Fruit fly (Drosophila melanogaster) whole organism, prepupa: ENCODE results near the gene bol.

Experiments
- Blimp-1 ChIP-seq: fragments of 200-800 bp; sonication (Bioruptor generic); optimal IDR thresholded peaks from 3 replicates; lab custom pipeline; 2017; ENCODE audit warnings: missing biosample characterization, missing genetic modification characterization, mild to moderate bottlenecking, moderate library complexity, missing genetic modification reagents
- CG11294 ChIP-seq: fragments of 200-800 bp; sonication (Bioruptor generic); IDR thresholded peaks from 2 replicates; pipeline ENCODE4 v1.3.6; 2022; ENCODE audit warnings: missing biosample characterization, missing genetic modification characterization
- CG11902 ChIP-seq: fragments of 200-800 bp; sonication (Bioruptor generic); optimal IDR thresholded peaks from 3 replicates; lab custom pipeline; 2016; ENCODE audit warnings: missing biosample characterization, missing genetic modification characterization
- CG15336 ChIP-seq: fragments of 200-800 bp; sonication (Bioruptor generic); IDR thresholded peaks from 2 replicates; pipeline ENCODE4 v1.3.6; 2022; ENCODE audit warnings: missing biosample characterization, missing genetic modification characterization
- CG1621 ChIP-seq: fragments of 200-800 bp; sonication (Bioruptor generic); optimal IDR thresholded peaks from 3 replicates; lab custom pipeline; 2018; ENCODE audit warnings: missing biosample characterization, mild to moderate bottlenecking, missing genetic modification characterization
- CG16779 ChIP-seq: fragments of 200-800 bp; sonication (Bioruptor generic); optimal IDR thresholded peaks from 3 replicates; lab custom pipeline; 2017; ENCODE audit warnings: missing biosample characterization, mild to moderate bottlenecking, missing genetic modification characterization
- CG32006 ChIP-seq: fragments of 200-800 bp; sonication (Bioruptor generic); optimal IDR thresholded peaks from 3 replicates; lab custom pipeline; 2017; ENCODE audit warnings: missing biosample characterization, mild to moderate bottlenecking, missing genetic modification characterization
- CG34406 ChIP-seq: fragments of 200-800 bp; sonication (Bioruptor generic); optimal IDR thresholded peaks from 3 replicates; lab custom pipeline; 2016; ENCODE audit warnings: missing biosample characterization, missing genetic modification characterization
- CG6163 ChIP-seq: fragments of 200-800 bp; sonication (Bioruptor generic); IDR thresholded peaks from 3 replicates; pipeline ENCODE4 v1.3.6; 2022; ENCODE audit warnings: missing biosample characterization, missing genetic modification characterization
- CG6792 ChIP-seq: fragments of 200-800 bp; sonication (Bioruptor generic); optimal IDR thresholded peaks from 3 replicates; lab custom pipeline; 2016; ENCODE audit warnings: missing biosample characterization, missing genetic modification characterization
- CG8119 ChIP-seq: fragments of 200-800 bp; sonication (Bioruptor generic); IDR thresholded peaks from 3 replicates; pipeline ENCODE4 v1.3.6; 2022; ENCODE audit warnings: missing biosample characterization, missing genetic modification characterization
- CG8319 ChIP-seq: fragments of 200-800 bp; sonication (Bioruptor generic); optimal IDR thresholded peaks from 3 replicates; lab custom pipeline; 2016; ENCODE audit warnings: missing biosample characterization, missing genetic modification characterization
- CG8632 ChIP-seq: fragments of 200-800 bp; sonication (Bioruptor generic); optimal IDR thresholded peaks from 3 replicates; lab custom pipeline; 2016; ENCODE audit warnings: missing biosample characterization, missing genetic modification characterization
- CG9139 ChIP-seq: fragments of 200-800 bp; sonication (Bioruptor generic); optimal IDR thresholded peaks from 3 replicates; lab custom pipeline; 2017; ENCODE audit warnings: missing biosample characterization, mild to moderate bottlenecking, missing genetic modification characterization
- Eip75B ChIP-seq: fragments of 200-800 bp; sonication (Bioruptor generic); optimal IDR thresholded peaks from 3 replicates; lab custom pipeline; 2016; ENCODE audit warnings: missing biosample characterization, missing genetic modification characterization
- Eip78C ChIP-seq: fragments of 200-800 bp; sonication (Bioruptor generic); peaks from one replicate; lab custom pipeline; 2016; ENCODE audit warnings: missing biosample characterization, missing genetic modification characterization
- Lpt ChIP-seq: fragments of 200-800 bp; sonication (Bioruptor generic); optimal IDR thresholded peaks from 3 replicates; lab custom pipeline; 2016; ENCODE audit warnings: missing biosample characterization, missing genetic modification characterization
- Met ChIP-seq: fragments of 200-800 bp; sonication (Bioruptor generic); optimal IDR thresholded peaks from 3 replicates; lab custom pipeline; 2016; ENCODE audit warnings: missing biosample characterization, missing genetic modification characterization
- OdsH ChIP-seq: fragments of 200-800 bp; sonication (Bioruptor generic); optimal IDR thresholded peaks from 3 replicates; lab custom pipeline; 2016; ENCODE audit warnings: missing biosample characterization, missing genetic modification characterization
- Smox ChIP-seq: fragments of 200-800 bp; sonication (Bioruptor generic); optimal IDR thresholded peaks from 3 replicates; lab custom pipeline; 2016; ENCODE audit warnings: missing biosample characterization, missing genetic modification characterization
- Sox14 ChIP-seq: fragments of 200-800 bp; sonication (Bioruptor generic); optimal IDR thresholded peaks from 3 replicates; lab custom pipeline; 2016; ENCODE audit warnings: missing biosample characterization, missing genetic modification characterization
- acj6 ChIP-seq: fragments of 200-800 bp; sonication (Bioruptor generic); optimal IDR thresholded peaks from 3 replicates; lab custom pipeline; 2016; ENCODE audit warnings: missing biosample characterization, missing genetic modification characterization
- eg ChIP-seq: fragments of 200-800 bp; sonication (Bioruptor generic); IDR thresholded peaks from 3 replicates; pipeline ENCODE4 v1.3.6; 2022; ENCODE audit warnings: missing biosample characterization, missing genetic modification characterization
- esn ChIP-seq: fragments of 200-800 bp; sonication (Bioruptor generic); optimal IDR thresholded peaks from 2 replicates; lab custom pipeline; 2016; ENCODE audit warnings: missing biosample characterization, mild to moderate bottlenecking, missing genetic modification characterization, moderate library complexity
- fkh ChIP-seq: fragments of 200-800 bp; sonication (Bioruptor generic); optimal IDR thresholded peaks from 3 replicates; lab custom pipeline; 2017; ENCODE audit warnings: missing biosample characterization, mild to moderate bottlenecking, missing genetic modification characterization, moderate library complexity
- net ChIP-seq: fragments of 200-800 bp; sonication (Bioruptor generic); optimal IDR thresholded peaks from 3 replicates; lab custom pipeline; 2016; ENCODE audit warnings: missing biosample characterization, missing genetic modification characterization
- salr ChIP-seq, 2 experiments: fragments of 200-800 bp; sonication (Bioruptor generic); optimal IDR thresholded peaks; 3 replicates each; lab custom pipeline; 2016 to 2018; ENCODE audit warnings: missing biosample characterization in 2 of 2, missing genetic modification characterization in 2 of 2, mild to moderate bottlenecking in 1 of 2
- ss ChIP-seq, 2 experiments: fragments of 200-800 bp; sonication (Bioruptor generic); optimal IDR thresholded peaks; 2 replicates in 1 of 2; 3 replicates in 1 of 2; lab custom pipeline; 2017 to 2018; ENCODE audit warnings: mild to moderate bottlenecking in 2 of 2, missing biosample characterization in 2 of 2, missing genetic modification characterization in 2 of 2, moderate library complexity in 1 of 2
- svp ChIP-seq: fragments of 200-800 bp; sonication (Bioruptor generic); peaks from one replicate; lab custom pipeline; 2016; ENCODE audit warnings: missing biosample characterization, missing genetic modification characterization
- topi ChIP-seq: fragments of 200-800 bp; sonication (Bioruptor generic); optimal IDR thresholded peaks from 3 replicates; lab custom pipeline; 2016; ENCODE audit warnings: missing biosample characterization, missing genetic modification characterization
- vri ChIP-seq: fragments of 200-800 bp; sonication (Bioruptor generic); optimal IDR thresholded peaks from 3 replicates; lab custom pipeline; 2016; ENCODE audit warnings: missing biosample characterization, mild to moderate bottlenecking, missing genetic modification characterization

bol gene

dm6 chr3L:9134349-9134748, at the start of gene bol, which contains the start of gene Dhpr:
TSS of gene bol (minus strand) at chr3L:9134405.
TSS of gene Dhpr (plus strand) at chr3L:9134560.
- no peak for TF ChIP-seq CG34406 (GFP tag; lab: Kevin White, UChicago)
- 0 out of 3 replicates have a peak, but pooled peaks have one; percentile 27 for TF ChIP-seq CG6163
- peak; percentile 34; the same call in 1 of the 2 replicates for TF ChIP-seq CG15336 (GFP tag; lab: Robert Waterston, UW)
- no peak for TF ChIP-seq CG11902
- TF ChIP-seq CG8319 (GFP tag; lab: Kevin White, UChicago): no peak
- no peak for TF ChIP-seq Met (GFP tag; lab: Kevin White, UChicago)
- TF ChIP-seq Sox14 (GFP tag; lab: Kevin White, UChicago): peak; percentile 3
- TF ChIP-seq Eip75B (GFP tag; lab: Kevin White, UChicago): peak; percentile 42
- TF ChIP-seq fkh (GFP tag; lab: Kevin White, UChicago): peak; percentile 68
- peak; percentile 55 for TF ChIP-seq svp (GFP tag; lab: Kevin White, UChicago)
- TF ChIP-seq topi (GFP tag; lab: Kevin White, UChicago): no peak
- peak; percentile 29 for TF ChIP-seq Eip78C (GFP tag; lab: Kevin White, UChicago)

dm6 chr3L:9182053-9182572, 47.9 kb upstream of the bol start, which contains the start of gene Rdl:
TSS of gene Rdl (minus strand) at chr3L:9182149.
- TF ChIP-seq eg (no peak), CG9139 (GFP tag; lab: Kevin White, UChicago) (no peak), svp (GFP tag; lab: Kevin White, UChicago) (peak; percentile 36), esn (no peak), CG16779 (tag; lab: Kevin White, UChicago) (no peak), Eip75B (GFP tag; lab: Kevin White, UChicago) (no peak), Blimp-1 (no peak)

dm6 chr3L:9151183-9151786, 17.1 kb upstream of the bol start:
- TF ChIP-seq ss (GFP tag; optimal IDR thresholded peaks at IDR 0.05; lab: Kevin White, UChicago): no peak
- TF ChIP-seq CG15336 (GFP tag; lab: Robert Waterston, UW): no peak
- no peak for TF ChIP-seq net (GFP tag; lab: Kevin White, UChicago)
- TF ChIP-seq Eip75B (GFP tag; lab: Kevin White, UChicago): no peak
- no peak for TF ChIP-seq Smox (GFP tag; lab: Kevin White, UChicago)
- TF ChIP-seq fkh (GFP tag; lab: Kevin White, UChicago): no peak
- no peak for TF ChIP-seq topi (GFP tag; lab: Kevin White, UChicago)
- no peak for TF ChIP-seq CG8632 (GFP tag; lab: Kevin White, UChicago)
- TF ChIP-seq OdsH: no peak
- no peak for TF ChIP-seq vri
- TF ChIP-seq CG8119 (GFP tag; lab: Robert Waterston, UW): no peak
- TF ChIP-seq Lpt (GFP tag; lab: Kevin White, UChicago): no peak
- TF ChIP-seq CG11294 (GFP tag; lab: Robert Waterston, UW): no peak

dm6 chr3L:9141998-9142397, 7.8 kb upstream of the bol start:
- TF ChIP-seq Blimp-1 (no peak), CG32006 (GFP tag; lab: Kevin White, UChicago) (no peak), acj6 (GFP tag; lab: Kevin White, UChicago) (no peak)

dm6 chr3L:9139553-9139952, 5.3 kb upstream of the bol start:
- TF ChIP-seq CG15336 (GFP tag; lab: Robert Waterston, UW) (no peak), CG16779 (tag; lab: Kevin White, UChicago) (no peak), CG32006 (GFP tag; lab: Kevin White, UChicago) (no peak), Eip78C (GFP tag; lab: Kevin White, UChicago) (no peak), CG1621 (tag; lab: Kevin White, UChicago) (no peak), salr (GFP tag; optimal IDR thresholded peaks at IDR 0.05; lab: Kevin White, UChicago) (no peak), CG6792 (GFP tag; lab: Kevin White, UChicago) (no peak)
